Worm (Caenorhabditis elegans): Measurements from ENCODE around the gene F09C12.2.

F09C12.2 gene

ce11 chrII:5161102-5161501 is 51.3 kb downstream of the F09C12.2 start, which contains the start of gene C27D6.11:
Gene C27D6.11 (minus strand): TSS chrII:5161202.
- no peak for TF ChIP-seq attf-3 (GFP tag; conservative IDR thresholded peaks at IDR 0.05)
- no peak for TF ChIP-seq K12H6.12 (tag; optimal IDR thresholded peaks at IDR 0.05)
- no peak for TF ChIP-seq bed-1 (GFP tag; IDR thresholded peaks at IDR 0.05)
- no peak for TF ChIP-seq gei-17 (GFP tag; optimal IDR thresholded peaks at IDR 0.05)

Data from whole organism, young adult.